Fruit fly (Drosophila melanogaster) whole organism, embryonic: ENCODE measurements around the gene slow.
A peak's percentile ranks its signal among the peaks of the same experiment; 100 is the strongest.

ENCODE experiments used
- Atf-2 ChIP-seq: fragments of 200-800 bp; sonication (Bioruptor generic); optimal IDR thresholded peaks from 2 replicates; lab custom pipeline; 2016; ENCODE audit warnings: missing biosample characterization, missing genetic modification characterization
- CG10321 ChIP-seq: fragments of 200-800 bp; sonication (Bioruptor generic); IDR thresholded peaks from 2 replicates; pipeline ENCODE4 v1.3.6; 2022; ENCODE audit warnings: missing biosample characterization, missing genetic modification characterization
- CG12659 ChIP-seq: fragments of 200-800 bp; sonication (Bioruptor generic); optimal IDR thresholded peaks from 3 replicates; lab custom pipeline; 2017; ENCODE audit warnings: mild to moderate bottlenecking, missing biosample characterization, missing genetic modification reagents, missing genetic modification characterization
- CG13123 ChIP-seq: fragments of 200-800 bp; sonication (Bioruptor generic); optimal IDR thresholded peaks from 2 replicates; lab custom pipeline; 2016; ENCODE audit warnings: missing biosample characterization, missing genetic modification characterization
- CG13894 ChIP-seq: fragments of 200-800 bp; sonication (Bioruptor generic); optimal IDR thresholded peaks from 3 replicates; lab custom pipeline; 2018; ENCODE audit warnings: missing biosample characterization, mild to moderate bottlenecking, missing genetic modification characterization, moderate library complexity
- CG14860 ChIP-seq: fragments of 200-800 bp; sonication (Bioruptor generic); IDR thresholded peaks from 3 replicates; pipeline ENCODE4 v1.3.6; 2022; ENCODE audit warnings: missing biosample characterization, missing genetic modification characterization; ENCODE audit not compliant: partially characterized antibody
- CG17802 ChIP-seq: fragments of 200-800 bp; sonication (Bioruptor generic); optimal IDR thresholded peaks from 2 replicates; lab custom pipeline; 2018; ENCODE audit warnings: missing biosample characterization, mild to moderate bottlenecking, missing genetic modification characterization, moderate library complexity
- CG30403 ChIP-seq: fragments of 200-800 bp; sonication (Bioruptor generic); optimal IDR thresholded peaks from 3 replicates; lab custom pipeline; 2016; ENCODE audit warnings: missing biosample characterization, missing genetic modification characterization
- CG32772 ChIP-seq: fragments of 200-800 bp; sonication (Bioruptor generic); IDR thresholded peaks from 2 replicates; pipeline ENCODE4 v1.3.6; 2022; ENCODE audit warnings: missing biosample characterization, missing genetic modification characterization
- CG3407 ChIP-seq: fragments of 200-800 bp; sonication (Bioruptor generic); optimal IDR thresholded peaks from 2 replicates; lab custom pipeline; 2018; ENCODE audit warnings: missing biosample characterization, mild to moderate bottlenecking, missing genetic modification characterization
- CG34422 ChIP-seq: fragments of 200-800 bp; sonication (Bioruptor generic); IDR thresholded peaks from 3 replicates; pipeline ENCODE4 v1.3.6; 2022; ENCODE audit warnings: missing biosample characterization, missing genetic modification characterization
- CG43689 ChIP-seq: fragments of 200-800 bp; sonication (Bioruptor generic); IDR thresholded peaks from 2 replicates; pipeline ENCODE4 v1.3.6; 2022; ENCODE audit warnings: missing biosample characterization, missing genetic modification characterization
- CG8281 ChIP-seq: fragments of 200-800 bp; sonication (Bioruptor generic); optimal IDR thresholded peaks from 2 replicates; lab custom pipeline; 2018; ENCODE audit warnings: missing biosample characterization, mild to moderate bottlenecking, missing genetic modification characterization, moderate library complexity
- CG8944 ChIP-seq: fragments of 200-800 bp; sonication (Bioruptor generic); optimal IDR thresholded peaks from 3 replicates; lab custom pipeline; 2016; ENCODE audit warnings: missing biosample characterization, missing genetic modification characterization
- Dad ChIP-seq: fragments of 200-800 bp; sonication (Bioruptor generic); optimal IDR thresholded peaks from 3 replicates; lab custom pipeline; 2016; ENCODE audit warnings: missing biosample characterization, missing genetic modification characterization
- Deaf1 ChIP-seq: fragments of 200-800 bp; optimal IDR thresholded peaks from 3 replicates; lab custom pipeline; 2019; ENCODE audit warnings: missing biosample characterization, mild to moderate bottlenecking, missing genetic modification characterization, moderate library complexity
- E2f1 ChIP-seq: fragments of 200-800 bp; sonication (Bioruptor generic); IDR thresholded peaks from 2 replicates; pipeline ENCODE4 v1.3.6; 2022; ENCODE audit warnings: missing biosample characterization, missing genetic modification characterization
- Eip74EF ChIP-seq, 2 experiments: fragments of 200-800 bp in 1 of 2; fragments of >200 bp in 1 of 2; sonication (Bioruptor generic) in 1 of 2; optimal IDR thresholded peaks; 2 replicates each; lab custom pipeline; 2017 to 2019; ENCODE audit warnings: missing biosample characterization in 2 of 2, missing genetic modification characterization in 2 of 2, mild to moderate bottlenecking in 1 of 2, moderate library complexity in 1 of 2
- Hr3 ChIP-seq: fragments of 200-800 bp; sonication (Bioruptor generic); optimal IDR thresholded peaks from 3 replicates; lab custom pipeline; 2016; ENCODE audit warnings: missing biosample characterization, missing genetic modification characterization
- Hsf ChIP-seq: fragments of 200-800 bp; sonication (Bioruptor generic); optimal IDR thresholded peaks from 3 replicates; lab custom pipeline; 2016; ENCODE audit warnings: missing biosample characterization, missing genetic modification characterization
- Oaz ChIP-seq: fragments of 200-800 bp; sonication (Bioruptor generic); IDR thresholded peaks from 2 replicates; pipeline ENCODE4 v1.3.6; 2022; ENCODE audit warnings: missing biosample characterization, missing genetic modification characterization
- Opbp ChIP-seq: fragments of 200-800 bp; sonication (Bioruptor generic); IDR thresholded peaks from 3 replicates; pipeline ENCODE4 v1.3.6; 2022; ENCODE audit warnings: missing biosample characterization, missing genetic modification characterization; ENCODE audit not compliant: partially characterized antibody
- Ravus ChIP-seq: fragments of 200-800 bp; sonication (Bioruptor generic); IDR thresholded peaks from 2 replicates; pipeline ENCODE4 v1.3.6; 2022; ENCODE audit warnings: missing biosample characterization, missing genetic modification characterization
- Stat92E ChIP-seq, 3 experiments: fragments of >200 bp in 2 of 3; fragments of 200-800 bp in 1 of 3; sonication (Bioruptor generic) in 1 of 3; optimal IDR thresholded peaks; 2 replicates each; lab custom pipeline; 2017 to 2019; ENCODE audit warnings: missing biosample characterization in 3 of 3, missing genetic modification characterization in 3 of 3, mild to moderate bottlenecking in 1 of 3, moderate library complexity in 1 of 3
- Tbp ChIP-seq: fragments of >200 bp; optimal IDR thresholded peaks from 2 replicates; lab custom pipeline; 2018; ENCODE audit warnings: missing biosample characterization, missing genetic modification characterization
- Trl ChIP-seq, 3 experiments: fragments of >200 bp in 2 of 3; fragments of 200-800 bp in 1 of 3; sonication (Bioruptor generic) in 1 of 3; optimal IDR thresholded peaks; 2 replicates in 1 of 3; 3 replicates in 2 of 3; lab custom pipeline; 2016 to 2017; ENCODE audit warnings: missing biosample characterization in 1 of 3, missing genetic modification characterization in 1 of 3
- chn ChIP-seq: fragments of 200-800 bp; sonication (Bioruptor generic); optimal IDR thresholded peaks from 2 replicates; lab custom pipeline; 2016; ENCODE audit warnings: missing biosample characterization, missing genetic modification characterization
- ci ChIP-seq: fragments of 200-800 bp; sonication (Bioruptor generic); IDR thresholded peaks from 3 replicates; pipeline ENCODE4 v1.3.6; 2022; ENCODE audit warnings: missing biosample characterization, missing genetic modification characterization
- dan ChIP-seq: fragments of 200-800 bp; sonication (Bioruptor generic); IDR thresholded peaks from 2 replicates; pipeline ENCODE4 v1.3.6; 2022; ENCODE audit warnings: missing biosample characterization, missing genetic modification characterization
- ewg ChIP-seq: fragments of 200-800 bp; sonication (Bioruptor generic); optimal IDR thresholded peaks from 3 replicates; lab custom pipeline; 2017; ENCODE audit warnings: mild to moderate bottlenecking, missing biosample characterization, missing genetic modification reagents, missing genetic modification characterization
- hkb ChIP-seq, 2 experiments: fragments of 200-800 bp in 1 of 2; fragments of >200 bp in 1 of 2; sonication (Bioruptor generic) in 1 of 2; IDR thresholded peaks in 1 of 2; optimal IDR thresholded peaks in 1 of 2; 2 replicates each; pipeline versions ENCODE4 v1.3.6 to Lab custom; 2017 to 2022; ENCODE audit warnings: missing biosample characterization in 1 of 2, missing genetic modification characterization in 1 of 2
- nerfin-1 ChIP-seq: fragments of 200-800 bp; sonication (Bioruptor generic); optimal IDR thresholded peaks from 3 replicates; lab custom pipeline; 2019; ENCODE audit warnings: missing biosample characterization, mild to moderate bottlenecking, missing genetic modification characterization, moderate library complexity
- org-1 ChIP-seq: fragments of 200-800 bp; sonication (Bioruptor generic); optimal IDR thresholded peaks from 2 replicates; lab custom pipeline; 2017; ENCODE audit warnings: missing biosample characterization, missing genetic modification characterization
- otp ChIP-seq: fragments of 200-800 bp; sonication (Bioruptor generic); IDR thresholded peaks from 3 replicates; pipeline ENCODE4, ENCODE4 v1.3.6; 2022; ENCODE audit warnings: missing biosample characterization, missing genetic modification characterization
- peb ChIP-seq: fragments of 200-800 bp; sonication (Bioruptor generic); IDR thresholded peaks from 2 replicates; pipeline ENCODE4 v1.3.6; 2022; ENCODE audit warnings: missing biosample characterization, missing genetic modification characterization
- ro ChIP-seq: fragments of 200-800 bp; sonication (Bioruptor generic); IDR thresholded peaks from 2 replicates; pipeline ENCODE4 v1.3.6; 2022; ENCODE audit warnings: missing biosample characterization, missing genetic modification characterization
- scrt ChIP-seq: fragments of 200-800 bp; sonication (Bioruptor generic); optimal IDR thresholded peaks from 2 replicates; lab custom pipeline; 2018; ENCODE audit warnings: missing biosample characterization, mild to moderate bottlenecking, missing genetic modification characterization, moderate library complexity
- sens ChIP-seq: fragments of 200-800 bp; sonication (Bioruptor generic); peaks from one replicate; lab custom pipeline; 2016; ENCODE audit warnings: missing biosample characterization, missing genetic modification characterization
- seq ChIP-seq: fragments of 200-800 bp; sonication (Bioruptor generic); IDR thresholded peaks from 2 replicates; pipeline ENCODE4 v1.3.6; 2022; ENCODE audit warnings: missing biosample characterization, missing genetic modification characterization
- shn ChIP-seq: fragments of 200-800 bp; sonication (Bioruptor generic); optimal IDR thresholded peaks from 3 replicates; lab custom pipeline; 2016; ENCODE audit warnings: missing biosample characterization, missing genetic modification characterization
- sqz ChIP-seq: fragments of 200-800 bp; sonication (Bioruptor generic); optimal IDR thresholded peaks from 3 replicates; lab custom pipeline; 2018; ENCODE audit warnings: missing biosample characterization, mild to moderate bottlenecking, missing genetic modification characterization
- tll ChIP-seq, 2 experiments: fragments of 200-800 bp in 1 of 2; fragments of >200 bp in 1 of 2; sonication (Bioruptor generic) in 1 of 2; optimal IDR thresholded peaks; 2 replicates each; lab custom pipeline; 2017 to 2019; ENCODE audit warnings: missing biosample characterization in 2 of 2, missing genetic modification characterization in 2 of 2, mild to moderate bottlenecking in 1 of 2, moderate library complexity in 1 of 2
- toy ChIP-seq: fragments of 200-800 bp; sonication (Bioruptor generic); IDR thresholded peaks from 2 replicates; pipeline ENCODE4 v1.3.6; 2022; ENCODE audit warnings: missing biosample characterization, missing genetic modification characterization

The slow gene

dm6 chr3L:4428918-4429546 is 44.8 kb downstream of the slow start, which contains the start of gene nAChRbeta1 (continued):
- TF ChIP-seq Deaf1 (tag; lab: Kevin White, UChicago): peak; percentile 61
- TF ChIP-seq CG12659: no peak
- TF ChIP-seq ewg (GFP tag; lab: Kevin White, UChicago): peak; percentile 74
- peak; percentile 83 for TF ChIP-seq scrt (GFP tag; lab: Kevin White, UChicago)
- peak; percentile 76; the same call in 1 of the 3 replicates for TF ChIP-seq CG34422 (GFP tag; lab: Robert Waterston, UW)
- no peak for TF ChIP-seq Atf-2 (GFP tag; lab: Kevin White, UChicago)
- no peak for TF ChIP-seq CG8944 (GFP tag; lab: Kevin White, UChicago)
- TF ChIP-seq CG10321 (GFP tag; lab: Robert Waterston, UW): no peak
- no peak for TF ChIP-seq ci
- no peak for TF ChIP-seq CG17802 (tag; lab: Kevin White, UChicago)
- TF ChIP-seq Dad (GFP tag; lab: Kevin White, UChicago): no peak
- peak; percentile 10 for TF ChIP-seq sqz
- TF ChIP-seq CG14860 (GFP tag; lab: Robert Waterston, UW): no peak
- TF ChIP-seq Ravus: no peak
- TF ChIP-seq Trl (optimal IDR thresholded peaks at IDR 0.05; lab: Kevin White, UChicago): peak in 1 of 2 experiments; percentile 17
- TF ChIP-seq Trl (GFP tag; optimal IDR thresholded peaks at IDR 0.05; lab: Kevin White, UChicago): no peak
- TF ChIP-seq chn: no peak
- TF ChIP-seq CG3407 (GFP tag; lab: Kevin White, UChicago): no peak
- no peak for TF ChIP-seq shn (GFP tag; lab: Kevin White, UChicago)
- TF ChIP-seq nerfin-1 (tag; lab: Kevin White, UChicago): peak; percentile 55
- no peak for TF ChIP-seq CG13123
- no peak for TF ChIP-seq Opbp (GFP tag; lab: Robert Waterston, UW)
- TF ChIP-seq seq (GFP tag; lab: Robert Waterston, UW): no peak

DNA sequence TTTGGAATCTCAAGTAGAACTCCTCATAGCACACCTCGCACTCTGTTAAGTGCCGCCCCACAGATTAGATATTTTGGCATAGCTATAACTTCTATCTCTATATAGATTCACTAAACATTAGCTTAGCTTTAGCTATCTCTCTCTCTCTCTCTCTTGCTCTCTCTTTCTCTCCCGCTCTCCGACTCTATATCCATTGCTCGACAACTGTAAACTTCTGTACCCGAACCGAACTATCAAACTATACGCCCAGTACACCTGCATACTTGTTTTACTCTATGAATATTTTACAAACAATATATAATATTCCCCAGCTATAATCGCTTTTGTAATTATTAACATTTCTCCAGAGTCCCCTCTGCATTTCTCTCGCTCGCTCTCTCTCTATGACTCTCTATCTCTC is 46.1 kb downstream of the slow start:
- TF ChIP-seq Trl (optimal IDR thresholded peaks at IDR 0.05; lab: Kevin White, UChicago) (peak; percentile 55 to 66), Trl (GFP tag; optimal IDR thresholded peaks at IDR 0.05; lab: Kevin White, UChicago) (no peak), org-1 (GFP tag; lab: Kevin White, UChicago) (no peak), Stat92E (GFP tag; optimal IDR thresholded peaks at IDR 0.05; lab: Kevin White, UChicago) (no peak), dan (GFP tag; lab: Robert Waterston, UW) (no peak), CG30403 (GFP tag; lab: Kevin White, UChicago) (no peak), Eip74EF (GFP tag; optimal IDR thresholded peaks at IDR 0.05; lab: Kevin White, UChicago) (no peak), sens (GFP tag; lab: Kevin White, UChicago) (no peak), CG32772 (no peak), CG8281 (tag; lab: Kevin White, UChicago) (no peak), otp (GFP tag; lab: Robert Waterston, UW) (no peak), E2f1 (GFP tag; lab: Robert Waterston, UW) (no peak), CG43689 (GFP tag; lab: Robert Waterston, UW) (no peak), peb (GFP tag; lab: Robert Waterston, UW) (no peak), CG13894 (tag; lab: Kevin White, UChicago) (peak; percentile 68), Oaz (GFP tag; lab: Robert Waterston, UW) (no peak), tll (GFP tag; optimal IDR thresholded peaks at IDR 0.05; lab: Kevin White, UChicago) (no peak), Hr3 (GFP tag; lab: Kevin White, UChicago) (no peak), ro (GFP tag; lab: Robert Waterston, UW) (no peak), Hsf (GFP tag; lab: Kevin White, UChicago) (no peak), Ravus (no peak), Deaf1 (tag; lab: Kevin White, UChicago) (peak; percentile 6), Tbp (no peak), toy (GFP tag; lab: Robert Waterston, UW) (no peak), hkb (optimal IDR thresholded peaks at IDR 0.05; lab: Kevin White, UChicago) (no peak), hkb (GFP tag; IDR thresholded peaks at IDR 0.05; lab: Robert Waterston, UW) (no peak)
- TF ChIP-seq, all 482 proteins: peak for 3
